Fruit fly (Drosophila melanogaster) whole organism, larva: ENCODE data around the gene CG11854.

Experiments
- noc ChIP-seq: fragments of 200-800 bp; sonication (Bioruptor generic); optimal IDR thresholded peaks from 3 replicates; lab custom pipeline; 2019; ENCODE audit warnings: missing biosample characterization, mild to moderate bottlenecking, missing genetic modification characterization, moderate library complexity

The CG11854 gene

DNA sequence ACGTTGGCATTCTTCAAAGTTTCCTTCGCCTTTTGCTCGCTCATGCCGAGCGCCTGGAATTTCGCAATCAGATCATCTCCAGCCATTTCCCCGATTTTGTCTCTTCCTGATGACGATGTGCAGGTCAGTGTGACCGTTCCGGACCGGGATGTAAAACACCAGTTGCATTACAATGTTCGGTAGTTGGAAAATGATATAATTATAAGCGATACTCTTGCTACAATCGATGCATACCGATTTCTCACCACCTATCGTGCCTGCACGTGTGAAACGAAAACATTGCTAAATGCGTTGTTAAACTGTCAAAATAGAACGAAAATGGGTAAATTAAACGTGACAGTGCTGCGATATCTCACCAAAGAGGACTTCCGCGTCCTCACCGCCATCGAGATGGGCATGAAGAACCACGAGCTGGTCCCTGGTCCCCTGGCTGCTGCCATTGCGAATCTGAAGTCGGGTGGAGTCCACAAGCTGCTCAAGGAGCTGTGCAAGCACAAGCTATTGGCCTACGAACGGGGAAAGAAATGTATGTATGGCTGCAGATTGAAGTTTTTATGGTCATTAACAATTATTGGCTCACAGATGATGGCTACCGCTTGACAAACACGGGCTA is 23.9 kb downstream of the CG11854 start, which contains the start of the genes GlnRS and RIOK2:
TSS of gene GlnRS (minus strand) at position 133 of the 613 bp plus-strand sequence.
TSS of gene RIOK2 (plus strand) at position 256 of the 613 bp plus-strand sequence.
- peak; percentile 5 for TF ChIP-seq noc (tag; lab: Kevin White, UChicago)

DNA sequence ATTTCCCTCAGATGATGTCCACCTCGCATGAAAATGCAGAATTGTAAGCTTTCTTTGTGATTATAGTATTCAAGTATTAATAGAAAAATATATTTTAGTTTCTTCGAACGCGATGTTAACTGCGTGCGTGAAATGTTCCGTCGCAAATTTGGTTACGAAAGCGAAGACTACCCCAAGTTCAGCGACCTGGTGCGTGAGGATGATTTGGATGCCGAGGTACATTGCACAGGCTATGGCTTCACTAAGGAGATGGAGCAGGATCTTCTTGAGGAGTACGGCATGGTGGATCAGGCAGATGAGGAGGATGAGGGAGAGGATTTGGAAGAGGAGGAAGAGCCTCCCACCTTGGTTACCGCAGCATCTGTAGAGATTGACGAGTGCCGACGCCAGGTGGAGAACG is 24.9 kb downstream of the CG11854 start:
- no peak for TF ChIP-seq noc (tag; lab: Kevin White, UChicago)

- peak; percentile 9 for TF ChIP-seq noc (tag; lab: Kevin White, UChicago)
These were observed 28.1 kb downstream of the CG11854 start, which contains the start of the genes CG11889 and CG11891 for dm6 chr3R:25269909-25270308. CG11889 (plus strand) TSS chr3R:25270209. CG11891 (plus strand) TSS chr3R:25270209.

dm6 chr3R:25273537-25273936 is 31.7 kb downstream of the CG11854 start, which contains the start of gene CG11878:
CG11878 (plus strand) TSS chr3R:25273837.
- TF ChIP-seq noc (tag; lab: Kevin White, UChicago): no peak

- TF ChIP-seq noc (tag; lab: Kevin White, UChicago): peak; percentile 48
These were observed 33.5 kb downstream of the CG11854 start for dm6 chr3R:25275276-25275675.

- no peak for TF ChIP-seq noc (tag; lab: Kevin White, UChicago)
These were observed 35.3 kb downstream of the CG11854 start, which contains the start of gene CG10513 for dm6 chr3R:25277112-25277511. CG10513 (minus strand) TSS chr3R:25277212.

dm6 chr3R:25279796-25280350 is 38.1 kb downstream of the CG11854 start, which contains the start of gene CG10514:
CG10514 (minus strand) TSS chr3R:25279846.
- peak; percentile 65 for TF ChIP-seq noc (tag; lab: Kevin White, UChicago)

- peak; percentile 84 for TF ChIP-seq noc (tag; lab: Kevin White, UChicago)
These were observed 39.3 kb downstream of the CG11854 start, which contains the start of gene CG11892 for dm6 chr3R:25281165-25281564. CG11892 (plus strand) TSS chr3R:25281548.

- TF ChIP-seq noc (tag; lab: Kevin White, UChicago): no peak
These were observed 41.4 kb downstream of the CG11854 start, which contains the start of gene CG31300 for dm6 chr3R:25283209-25283670. CG31300 (plus strand) TSS chr3R:25283620.

dm6 chr3R:25285173-25285572 is 43.4 kb downstream of the CG11854 start, which contains the start of gene CG31104:
CG31104 (plus strand) TSS chr3R:25285473.
- no peak for TF ChIP-seq noc (tag; lab: Kevin White, UChicago)

dm6 chr3R:25287128-25287527 is 45.3 kb downstream of the CG11854 start, which contains the start of gene CG13658:
CG13658 (plus strand) TSS chr3R:25287474.
- no peak for TF ChIP-seq noc (tag; lab: Kevin White, UChicago)

DNA sequence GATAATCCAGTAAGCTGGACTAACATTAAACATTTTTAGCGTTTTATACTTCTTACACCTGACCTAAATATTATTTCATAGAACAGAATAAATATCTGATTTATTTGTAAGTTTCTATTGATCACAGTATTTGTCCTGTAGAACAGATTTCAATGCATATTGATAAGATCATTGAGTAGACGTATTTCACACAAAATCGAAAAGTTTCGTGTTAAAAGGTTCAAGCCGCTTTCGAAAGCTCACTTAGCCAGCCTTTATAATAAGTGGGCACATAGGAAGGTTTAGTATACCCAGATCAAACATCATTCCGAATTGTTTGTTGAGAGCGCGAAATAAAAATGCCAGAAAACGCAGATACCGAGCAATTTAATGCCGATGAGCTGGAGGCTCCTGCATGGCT is 47.8 kb downstream of the CG11854 start, which contains the start of gene CG11893:
TSS of gene CG11893 (plus strand) at position 301 of the 400 bp plus-strand sequence.
- TF ChIP-seq noc (tag; lab: Kevin White, UChicago): no peak
